Worm (Caenorhabditis elegans) whole organism, midembryonic: ENCODE data around the gene rps-1.

Experiments used
- T22C8.4 ChIP-seq: fragments of 200-800 bp; sonication (Bioruptor generic); IDR thresholded peaks from 2 replicates; pipeline ENCODE4 v1.3.6; 2022; ENCODE audit warnings: missing genetic modification characterization, missing compliant biosample characterization
- cog-1 ChIP-seq: sonication (generic microtip); optimal IDR thresholded peaks from 2 replicates; lab custom pipeline; 2016; ENCODE audit warnings: missing genetic modification characterization, missing compliant biosample characterization
- ztf-23 ChIP-seq: fragments of 200-800 bp; sonication (Bioruptor generic); IDR thresholded peaks from 2 replicates; pipeline ENCODE4 v1.3.6; 2022; ENCODE audit warnings: missing genetic modification reagents, missing genetic modification characterization, missing compliant biosample characterization

- TF ChIP-seq ztf-23 (no peak), T22C8.4 (no peak), cog-1 (no peak)
These were observed 23.0 kb upstream of the rps-1 start for ce11 chrIII:4452749-4453148.
